Worm (Caenorhabditis elegans): ENCODE results near the gene gsto-2.

- TF ChIP-seq snpc-4 (GFP tag; optimal IDR thresholded peaks at IDR 0.05) (no peak), snpc-4 (tag; optimal IDR thresholded peaks at IDR 0.05) (no peak), cebp-2 (GFP tag; IDR thresholded peaks at IDR 0.05) (no peak), ztf-26 (tag; optimal IDR thresholded peaks at IDR 0.05) (no peak), efl-1 (GFP tag; optimal IDR thresholded peaks at IDR 0.05) (no peak), Y53G8AR.9 (GFP tag; conservative IDR thresholded peaks at IDR 0.05) (no peak), ccch-3 (GFP tag; optimal IDR thresholded peaks at IDR 0.05) (no peak)
These were observed 18.7 kb downstream of the gsto-2 start for ce11 chrIII:8573301-8573700.
